Worm (Caenorhabditis elegans) whole organism, L1 larva: ENCODE data around the gene irg-7.

ENCODE experiments used
- C34B4.2 ChIP-seq: sonication (generic microtip); optimal IDR thresholded peaks from 2 replicates; lab custom pipeline; 2017; ENCODE audit warnings: mild to moderate bottlenecking, missing genetic modification characterization, missing compliant biosample characterization
- ceh-8 ChIP-seq: fragments of 200-800 bp; sonication (Bioruptor generic); optimal IDR thresholded peaks from 2 replicates; lab custom pipeline; 2018; ENCODE audit warnings: mild to moderate bottlenecking, missing genetic modification characterization, moderate library complexity, missing compliant biosample characterization
- ceh-82 ChIP-seq, 3 experiments: fragments of 150-350 bp in 1 of 3; sonication (generic microtip) in 2 of 3; optimal IDR thresholded peaks; 2 replicates each; lab custom pipeline; 2014 to 2017; ENCODE audit warnings: missing biosample characterization in 3 of 3, missing genetic modification characterization in 3 of 3
- ceh-88 ChIP-seq: fragments of 200-800 bp; sonication (Bioruptor generic); IDR thresholded peaks from 2 replicates; pipeline ENCODE4 v1.3.6; 2022; ENCODE audit warnings: missing genetic modification characterization, missing compliant biosample characterization
- ceh-90 ChIP-seq: sonication (generic microtip); optimal IDR thresholded peaks from 2 replicates; lab custom pipeline; 2016; ENCODE audit warnings: missing genetic modification characterization, missing compliant biosample characterization
- egl-13 ChIP-seq: sonication (generic microtip); optimal IDR thresholded peaks from 2 replicates; lab custom pipeline; 2016; ENCODE audit warnings: missing genotype, missing genetic modification reagents, missing genetic modification characterization, missing compliant biosample characterization
- elt-2 ChIP-seq: sonication (generic microtip); optimal IDR thresholded peaks from 2 replicates; lab custom pipeline; 2016; ENCODE audit warnings: missing genetic modification characterization, mild to moderate bottlenecking, inconsistent platforms, missing compliant biosample characterization, missing genetic modification reagents
- elt-3 ChIP-seq, 6 experiments: fragments of 150-350 bp in 1 of 6; sonication (generic microtip); optimal IDR thresholded peaks; 2 replicates each; lab custom pipeline; 2017 to 2018; ENCODE audit warnings: missing biosample characterization in 6 of 6, missing genetic modification characterization in 6 of 6, inconsistent platforms in 1 of 6
- fkh-10 ChIP-seq: sonication (generic microtip); optimal IDR thresholded peaks from 2 replicates; lab custom pipeline; 2017; ENCODE audit warnings: missing biosample characterization, missing genetic modification reagents, missing genetic modification characterization
- fkh-4 ChIP-seq: sonication (generic microtip); optimal IDR thresholded peaks from 2 replicates; lab custom pipeline; 2016; ENCODE audit warnings: missing compliant biosample characterization, missing genetic modification characterization, borderline replicate concordance
- grh-1 ChIP-seq: fragments of 200-800 bp; sonication (Bioruptor generic); IDR thresholded peaks from 2 replicates; pipeline ENCODE4 v1.3.6; 2022; ENCODE audit warnings: missing genetic modification reagents, missing genetic modification characterization, missing compliant biosample characterization
- hlh-4 ChIP-seq: sonication (generic microtip); optimal IDR thresholded peaks from 2 replicates; lab custom pipeline; 2016; ENCODE audit warnings: mild to moderate bottlenecking, missing genetic modification characterization, missing compliant biosample characterization
- hpl-2 ChIP-seq: fragments of 150-350 bp; optimal IDR thresholded peaks from 2 replicates; lab custom pipeline; 2014; ENCODE audit warnings: missing biosample characterization, missing genetic modification reagents, missing genetic modification characterization
- lin-14 ChIP-seq: fragments of 200-800 bp; sonication (Bioruptor generic); optimal IDR thresholded peaks from 2 replicates; lab custom pipeline; 2018; ENCODE audit warnings: mild to moderate bottlenecking, missing genetic modification characterization, moderate library complexity, missing compliant biosample characterization
- lin-15B ChIP-seq: fragments of 150-350 bp; sonication (generic microtip); optimal IDR thresholded peaks from 3 replicates; lab custom pipeline; 2014; ENCODE audit warnings: missing biosample characterization, missing genetic modification characterization
- lin-35 ChIP-seq, 2 experiments: fragments of 150-350 bp; optimal IDR thresholded peaks; 2 replicates each; lab custom pipeline; 2014; ENCODE audit warnings: missing biosample characterization in 2 of 2, missing genetic modification characterization in 2 of 2, missing genetic modification reagents in 2 of 2
- lin-39 ChIP-seq: fragments of 150-350 bp; optimal IDR thresholded peaks from 2 replicates; lab custom pipeline; 2014; ENCODE audit warnings: missing biosample characterization, missing genetic modification reagents, missing genetic modification characterization
- lsy-2 ChIP-seq, 2 experiments: fragments of 150-350 bp; optimal IDR thresholded peaks; 2 replicates each; lab custom pipeline; 2014; ENCODE audit warnings: missing biosample characterization in 2 of 2, missing genetic modification characterization in 2 of 2
- mdl-1 ChIP-seq, 2 experiments: fragments of 150-350 bp; optimal IDR thresholded peaks; 2 replicates each; lab custom pipeline; 2014 to 2017; ENCODE audit warnings: missing biosample characterization in 2 of 2, missing genetic modification characterization in 2 of 2, inconsistent platforms in 1 of 2
- mep-1 ChIP-seq: fragments of 150-350 bp; optimal IDR thresholded peaks from 2 replicates; lab custom pipeline; 2014; ENCODE audit warnings: missing biosample characterization, missing genetic modification characterization
- nhr-20 ChIP-seq: sonication (generic microtip); optimal IDR thresholded peaks from 2 replicates; lab custom pipeline; 2016; ENCODE audit warnings: mild to moderate bottlenecking, missing genetic modification characterization, missing compliant biosample characterization
- nhr-28 ChIP-seq: fragments of 150-350 bp; optimal IDR thresholded peaks from 2 replicates; lab custom pipeline; 2014; ENCODE audit warnings: missing biosample characterization, missing genetic modification characterization
- nhr-47 ChIP-seq: sonication (generic microtip); optimal IDR thresholded peaks from 2 replicates; lab custom pipeline; 2016; ENCODE audit warnings: mild to moderate bottlenecking, missing genetic modification characterization, moderate library complexity, missing compliant biosample characterization
- nhr-71 ChIP-seq: sonication (generic microtip); optimal IDR thresholded peaks from 2 replicates; lab custom pipeline; 2016; ENCODE audit warnings: mild to moderate bottlenecking, missing genetic modification characterization, moderate library complexity, missing compliant biosample characterization
- nhr-77 ChIP-seq: fragments of 150-350 bp; optimal IDR thresholded peaks from 2 replicates; lab custom pipeline; 2014; ENCODE audit warnings: missing biosample characterization, missing genetic modification characterization
- pax-3 ChIP-seq: fragments of 200-800 bp; sonication (Bioruptor generic); optimal IDR thresholded peaks from 2 replicates; lab custom pipeline; 2018; ENCODE audit warnings: mild to moderate bottlenecking, missing genetic modification characterization, moderate library complexity, missing compliant biosample characterization
- pqm-1 ChIP-seq: sonication (generic microtip); optimal IDR thresholded peaks from 3 replicates; lab custom pipeline; 2017; ENCODE audit warnings: missing biosample characterization, missing genetic modification characterization
- rnt-1 ChIP-seq: sonication (generic microtip); optimal IDR thresholded peaks from 2 replicates; lab custom pipeline; 2016; ENCODE audit warnings: mild to moderate bottlenecking, missing genetic modification characterization, moderate library complexity, missing compliant biosample characterization
- sox-4 ChIP-seq: sonication (generic microtip); optimal IDR thresholded peaks from 2 replicates; lab custom pipeline; 2016; ENCODE audit warnings: missing genetic modification characterization, missing compliant biosample characterization
- tbx-2 ChIP-seq: sonication (generic microtip); optimal IDR thresholded peaks from 2 replicates; lab custom pipeline; 2016; ENCODE audit warnings: missing genetic modification characterization, missing compliant biosample characterization
- tlp-1 ChIP-seq: fragments of 150-350 bp; optimal IDR thresholded peaks from 2 replicates; lab custom pipeline; 2014; ENCODE audit warnings: missing biosample characterization, missing genetic modification characterization
- unc-86 ChIP-seq: sonication (generic microtip); optimal IDR thresholded peaks from 2 replicates; lab custom pipeline; 2016; ENCODE audit warnings: missing genetic modification characterization, missing compliant biosample characterization
- unc-98 ChIP-seq: fragments of 200-800 bp; sonication (Bioruptor generic); IDR thresholded peaks from 2 replicates; pipeline ENCODE4 v1.3.6; 2022; ENCODE audit warnings: missing genetic modification characterization, missing compliant biosample characterization
- zag-1 ChIP-seq: fragments of 150-350 bp; optimal IDR thresholded peaks from 2 replicates; lab custom pipeline; 2014; ENCODE audit warnings: missing biosample characterization, missing genetic modification characterization
- zip-4 ChIP-seq: fragments of 200-800 bp; sonication (Bioruptor generic); optimal IDR thresholded peaks from 2 replicates; lab custom pipeline; 2018; ENCODE audit warnings: mild to moderate bottlenecking, missing genetic modification characterization, moderate library complexity, missing compliant biosample characterization
- ztf-11 ChIP-seq, 2 experiments: sonication (generic microtip); optimal IDR thresholded peaks; 2 replicates each; lab custom pipeline; 2016 to 2017; ENCODE audit warnings: missing genetic modification characterization in 2 of 2, missing biosample characterization in 1 of 2, missing compliant biosample characterization in 1 of 2

Gene irg-7

DNA sequence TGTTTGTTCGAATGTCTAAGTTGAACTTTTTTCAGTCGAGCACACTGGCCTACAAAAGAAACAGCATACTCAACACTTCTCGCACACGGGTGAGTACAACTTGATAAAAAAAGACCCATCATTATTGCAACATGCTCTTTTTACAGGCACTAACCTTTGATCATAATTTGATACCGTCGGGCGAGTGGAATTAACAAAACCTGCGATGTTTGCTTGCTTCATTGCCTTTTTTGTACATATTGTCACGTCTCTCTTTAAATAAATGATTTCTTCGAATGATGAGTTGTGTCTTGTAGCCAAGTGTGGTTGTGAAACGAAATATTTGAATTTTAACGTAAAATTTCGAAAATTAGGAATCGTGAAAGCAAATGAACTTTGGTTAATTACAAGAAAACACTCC lies 42.0 kb upstream of the irg-7 start:
- no peak for TF ChIP-seq lin-39 (tag; lab: Kevin White, UChicago)
- TF ChIP-seq zag-1 (tag; lab: Kevin White, UChicago), result no peak
- TF ChIP-seq fkh-10 (GFP tag; lab: Kevin White, UChicago), result no peak
- peak; percentile 80 for TF ChIP-seq elt-2 (tag; lab: Kevin White, UChicago)
- TF ChIP-seq mdl-1 (tag; optimal IDR thresholded peaks at IDR 0.05; lab: Kevin White, UChicago), result peak in 1 of 2 experiments; percentile 3
- TF ChIP-seq nhr-20 (tag; lab: Kevin White, UChicago), result peak; percentile 33
- peak in 1 of 2 experiments; percentile 2 for TF ChIP-seq lin-35 (GFP tag; optimal IDR thresholded peaks at IDR 0.05; lab: Kevin White, UChicago)

DNA sequence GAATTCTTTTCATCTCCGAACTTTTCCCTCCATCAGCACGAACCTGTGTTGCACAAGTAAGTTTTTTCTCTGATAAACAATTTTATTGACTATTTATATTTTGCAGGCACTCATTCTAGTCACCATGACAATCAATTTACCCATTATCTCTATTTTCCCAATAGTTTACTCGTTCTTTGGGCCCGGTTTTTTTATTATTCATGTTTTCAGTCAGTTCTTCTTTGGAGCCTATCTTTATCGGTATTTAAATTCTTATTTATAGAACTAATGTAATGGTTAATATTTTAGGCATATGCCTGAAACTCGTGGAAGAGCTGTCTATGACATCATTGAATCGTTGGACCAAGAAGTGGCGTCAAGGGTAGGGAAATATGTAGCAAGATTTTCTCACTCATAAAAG lies 41.5 kb upstream of the irg-7 start:
- TF ChIP-seq tlp-1 (tag; lab: Kevin White, UChicago), result no peak
- TF ChIP-seq, all 84 proteins: peak for 0

DNA sequence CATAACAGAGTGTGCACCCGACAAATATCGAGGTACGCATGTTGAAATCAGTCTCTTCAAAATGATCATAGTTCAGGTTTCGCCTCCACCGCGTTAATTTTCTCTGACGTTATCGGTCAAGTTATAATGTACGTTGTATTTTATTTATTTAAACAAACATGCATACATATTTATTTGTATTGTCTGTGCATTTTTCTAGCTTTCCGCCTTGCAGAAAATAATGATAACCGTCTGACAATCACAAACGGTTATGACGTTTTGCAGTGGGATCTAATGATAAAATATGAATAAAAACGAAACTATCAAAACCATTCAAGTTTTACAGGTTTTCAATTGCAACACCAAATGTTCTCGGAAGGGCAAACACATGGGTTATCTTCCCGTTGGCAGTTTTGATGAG lies 39.8 kb upstream of the irg-7 start:
- TF ChIP-seq elt-2 (tag; lab: Kevin White, UChicago) (peak; percentile 67), nhr-71 (tag; lab: Kevin White, UChicago) (peak; percentile 10), egl-13 (tag; lab: Kevin White, UChicago) (no peak), ztf-11 (tag; optimal IDR thresholded peaks at IDR 0.05; lab: Kevin White, UChicago) (no peak)

DNA sequence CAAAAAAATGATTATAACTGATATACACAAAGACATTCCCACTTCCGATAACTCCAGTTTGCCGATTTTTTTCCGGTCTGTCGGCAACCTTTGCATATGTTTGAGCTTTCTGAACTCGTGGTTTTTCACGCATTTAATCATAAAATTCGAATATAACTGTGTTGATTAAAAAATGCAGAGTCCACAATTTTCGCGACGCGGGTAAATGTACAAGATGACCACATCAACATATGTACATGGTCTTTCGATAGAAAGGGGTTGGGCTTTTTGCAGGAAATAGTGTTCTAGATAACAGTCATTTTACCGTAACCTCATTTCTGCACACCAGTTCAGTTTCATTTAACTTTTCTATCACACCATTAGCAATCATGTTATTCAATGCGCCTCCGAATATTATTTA lies 38.9 kb upstream of the irg-7 start, which contains the start of gene K09C4.5:
TSS of gene K09C4.5 (plus strand) at position 326 of the 400 bp plus-strand sequence.
- TF ChIP-seq elt-2 (tag; lab: Kevin White, UChicago), result peak; percentile 26
- TF ChIP-seq tbx-2 (tag; lab: Kevin White, UChicago), result no peak
- TF ChIP-seq egl-13 (tag; lab: Kevin White, UChicago), result no peak
- no peak for TF ChIP-seq ceh-82 (tag; optimal IDR thresholded peaks at IDR 0.05; lab: Kevin White, UChicago)
- no peak for TF ChIP-seq pax-3 (tag; lab: Kevin White, UChicago)
- TF ChIP-seq pqm-1 (tag; lab: Kevin White, UChicago), result no peak
- no peak for TF ChIP-seq grh-1 (GFP tag; lab: Robert Waterston, UW)

DNA sequence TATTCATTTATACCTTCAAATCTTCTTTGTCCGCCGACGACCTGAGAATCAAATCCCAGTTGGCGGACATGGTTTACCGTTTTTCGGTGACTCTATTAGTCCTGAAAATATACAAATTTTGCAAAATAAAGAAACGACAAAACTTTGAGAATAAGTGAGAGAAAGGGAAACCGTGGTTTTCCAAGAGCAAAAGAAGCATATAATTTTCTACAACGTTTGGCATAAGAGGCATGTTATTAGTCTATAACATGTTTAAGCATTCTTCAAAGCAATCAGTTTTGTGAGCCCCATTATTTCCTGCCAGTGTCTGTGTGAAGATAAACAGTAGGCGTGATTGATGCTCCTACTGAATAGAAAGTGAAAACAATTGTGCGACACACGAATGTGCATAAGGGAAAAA lies 36.7 kb upstream of the irg-7 start, which contains the start of gene K09C4.10:
TSS of gene K09C4.10 (minus strand) at position 101 of the 400 bp plus-strand sequence.
- TF ChIP-seq egl-13 (tag; lab: Kevin White, UChicago) (no peak), zip-4 (no peak), hpl-2 (GFP tag; lab: Kevin White, UChicago) (no peak), lin-15B (tag; lab: Kevin White, UChicago) (no peak), sox-4 (no peak), lin-14 (GFP tag; lab: Kevin White, UChicago) (no peak), ceh-8 (no peak), ceh-82 (tag; optimal IDR thresholded peaks at IDR 0.05; lab: Kevin White, UChicago) (no peak), lin-39 (tag; lab: Kevin White, UChicago) (no peak)

DNA sequence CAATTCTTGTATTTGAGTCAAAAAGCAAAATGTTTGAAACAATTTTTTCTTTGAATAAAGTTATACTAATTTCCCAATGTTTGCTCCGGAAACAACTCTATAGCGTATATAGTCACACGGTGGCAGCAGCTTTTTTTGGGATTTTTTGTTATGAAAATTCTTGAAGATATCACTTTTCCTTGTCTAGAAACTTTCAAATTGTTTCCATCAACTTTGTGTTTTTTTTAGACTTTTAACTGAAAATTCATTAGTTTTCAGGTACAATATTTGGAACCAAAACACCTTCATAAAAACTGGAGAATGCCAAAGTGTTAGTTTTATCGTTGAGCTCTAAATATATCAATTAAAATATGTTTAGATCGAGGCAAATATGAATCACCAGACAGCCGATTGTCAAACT lies 29.1 kb upstream of the irg-7 start, which contains the start of gene K09C4.7:
TSS of gene K09C4.7 (plus strand) at position 301 of the 400 bp plus-strand sequence.
- TF ChIP-seq unc-86 (tag; lab: Kevin White, UChicago) (no peak), fkh-4 (tag; lab: Kevin White, UChicago) (no peak), ceh-90 (tag; lab: Kevin White, UChicago) (no peak), nhr-47 (tag; lab: Kevin White, UChicago) (no peak), ceh-88 (GFP tag; lab: Robert Waterston, UW) (no peak), unc-98 (GFP tag; lab: Robert Waterston, UW) (no peak), hpl-2 (GFP tag; lab: Kevin White, UChicago) (no peak)
- TF ChIP-seq, all 84 proteins: peak for 0

DNA sequence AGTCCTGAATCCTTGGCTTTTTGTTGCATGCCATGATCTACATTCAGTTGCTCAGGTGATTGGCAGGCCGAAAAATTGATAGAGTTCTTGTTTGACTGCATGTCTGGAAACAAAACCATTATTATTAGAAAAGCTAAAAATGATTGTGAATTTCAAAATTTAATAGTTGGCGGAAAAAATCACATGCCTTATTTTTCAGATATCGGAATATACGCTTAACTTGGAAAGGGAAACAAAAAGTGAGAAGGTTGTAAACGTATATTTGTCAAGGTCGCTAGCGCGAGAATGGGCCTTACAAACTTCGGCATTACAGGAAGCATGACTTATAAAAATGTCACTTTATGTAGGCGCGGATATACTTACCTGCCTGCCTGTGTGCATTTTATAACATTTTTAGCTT lies 28.2 kb upstream of the irg-7 start, which contains the start of gene K09C4.9:
TSS of gene K09C4.9 (minus strand) at position 101 of the 400 bp plus-strand sequence.
- TF ChIP-seq mep-1 (tag; lab: Kevin White, UChicago) (no peak), rnt-1 (no peak), elt-3 (tag; optimal IDR thresholded peaks at IDR 0.05; lab: Kevin White, UChicago) (no peak), ceh-82 (tag; optimal IDR thresholded peaks at IDR 0.05; lab: Kevin White, UChicago) (no peak), C34B4.2 (no peak), lsy-2 (tag; optimal IDR thresholded peaks at IDR 0.05; lab: Kevin White, UChicago) (no peak), nhr-77 (tag; lab: Kevin White, UChicago) (no peak), sox-4 (no peak), hlh-4 (tag; lab: Kevin White, UChicago) (no peak), nhr-47 (tag; lab: Kevin White, UChicago) (no peak), nhr-28 (tag; lab: Kevin White, UChicago) (no peak)
